Worm (Caenorhabditis elegans): ENCODE data around the gene F58F12.12.

Gene F58F12.12

DNA sequence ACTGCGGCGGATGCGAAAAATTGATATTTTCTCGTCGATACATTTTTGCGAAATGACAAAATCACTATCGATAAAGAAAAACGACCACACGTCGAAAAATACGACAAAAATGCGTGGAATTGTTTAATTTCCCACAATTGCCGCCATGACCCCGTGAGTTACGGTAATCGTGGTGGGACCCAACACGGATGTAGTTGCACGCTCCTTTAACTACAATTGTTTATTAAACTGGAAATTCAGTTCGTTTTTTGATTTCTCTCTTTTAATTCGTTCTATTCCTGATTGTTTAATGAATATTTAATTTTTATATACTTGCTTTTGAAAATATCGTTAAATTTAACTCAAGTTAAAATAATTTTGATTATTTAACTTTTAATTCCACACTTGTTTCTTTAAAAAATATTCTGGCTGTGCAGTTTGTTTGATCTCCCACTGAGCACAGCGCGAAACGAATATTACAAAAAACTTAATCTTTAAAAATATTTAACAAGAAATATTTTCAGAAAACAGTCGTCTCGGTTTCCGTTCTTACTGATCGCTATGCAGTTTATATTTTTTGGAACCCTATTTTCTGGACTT, 15.6 kb upstream of the F58F12.12 start, which contains the start of the genes ani-2 and clec-88:
ani-2 (minus strand) TSS at position 131 of the 579 bp plus-strand sequence.
clec-88 (plus strand) TSS at position 486 of the 579 bp plus-strand sequence.
- no peak for TF ChIP-seq unc-130 (tag; optimal IDR thresholded peaks at IDR 0.05)
- no peak for TF ChIP-seq jun-1 (tag; optimal IDR thresholded peaks at IDR 0.05)
- TF ChIP-seq swsn-7 (tag; optimal IDR thresholded peaks at IDR 0.05), result no peak
- no peak for TF ChIP-seq mdl-1 (tag; optimal IDR thresholded peaks at IDR 0.05)
- no peak for TF ChIP-seq ztf-4 (tag; optimal IDR thresholded peaks at IDR 0.05)
- TF ChIP-seq aha-1 (tag; optimal IDR thresholded peaks at IDR 0.05), result no peak

DNA sequence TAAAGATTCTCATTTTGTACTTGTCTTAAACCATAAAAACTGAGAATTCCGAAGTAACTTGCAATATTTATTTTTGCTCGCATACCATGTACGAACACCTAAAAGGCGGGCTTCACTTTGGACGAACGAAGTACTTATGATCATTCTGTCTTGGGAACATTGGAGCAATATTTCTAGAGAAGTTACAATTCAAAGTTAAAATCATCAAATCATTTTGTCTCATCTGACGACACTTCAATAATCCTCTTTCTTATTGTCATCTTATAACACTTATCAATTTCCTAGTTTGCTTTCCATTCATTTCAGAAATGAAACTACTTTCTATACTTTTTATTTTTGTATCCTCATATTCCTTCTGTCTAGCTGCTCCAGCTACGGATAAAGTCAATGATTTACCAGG, 14.3 kb upstream of the F58F12.12 start, which contains the start of gene ctsa-4.1:
ctsa-4.1 (plus strand) TSS at position 301 of the 400 bp plus-strand sequence.
- TF ChIP-seq efl-1 (optimal IDR thresholded peaks at IDR 0.05), result no peak
- peak in 1 of 2 experiments; percentile 24 for TF ChIP-seq efl-1 (GFP tag; optimal IDR thresholded peaks at IDR 0.05 in 1 of 2)
- TF ChIP-seq alr-1 (tag; optimal IDR thresholded peaks at IDR 0.05; ENCODE audit: borderline replicate concordance), result no peak
- TF ChIP-seq lin-35 (GFP tag; optimal IDR thresholded peaks at IDR 0.05), result no peak
- TF ChIP-seq nhr-19 (GFP tag; conservative IDR thresholded peaks at IDR 0.05), result no peak
- TF ChIP-seq mab-9 (GFP tag; IDR thresholded peaks at IDR 0.05), result no peak
- no peak for TF ChIP-seq nhr-90 (tag; optimal IDR thresholded peaks at IDR 0.05; ENCODE audit: poor library complexity)
- no peak for TF ChIP-seq Y116A8C.19 (tag; optimal IDR thresholded peaks at IDR 0.05; ENCODE audit: borderline replicate concordance)
- no peak for TF ChIP-seq xbp-1 (tag; optimal IDR thresholded peaks at IDR 0.05)

- TF ChIP-seq vab-15 (tag; optimal IDR thresholded peaks at IDR 0.05) (no peak), Y116A8C.19 (tag; optimal IDR thresholded peaks at IDR 0.05; ENCODE audit: borderline replicate concordance) (no peak), lin-14 (GFP tag; optimal IDR thresholded peaks at IDR 0.05) (peak; percentile 96), tlp-1 (tag; optimal IDR thresholded peaks at IDR 0.05) (no peak), nhr-20 (tag; optimal IDR thresholded peaks at IDR 0.05) (peak; percentile 91), nhr-237 (tag; optimal IDR thresholded peaks at IDR 0.05) (peak; percentile 20), unc-130 (tag; optimal IDR thresholded peaks at IDR 0.05) (peak; percentile 84), sox-4 (tag; optimal IDR thresholded peaks at IDR 0.05) (no peak), nhr-85 (tag) (peak; percentile 92), irx-1 (tag; optimal IDR thresholded peaks at IDR 0.05) (peak; percentile 65), efl-3 (GFP tag; optimal IDR thresholded peaks at IDR 0.05) (no peak), fkh-8 (tag; optimal IDR thresholded peaks at IDR 0.05) (peak; percentile 88), egl-13 (tag; optimal IDR thresholded peaks at IDR 0.05) (peak; percentile 62), mab-9 (GFP tag; IDR thresholded peaks at IDR 0.05) (0 out of 2 replicates have a peak, but pooled peaks have one; percentile 34), lir-3 (tag; optimal IDR thresholded peaks at IDR 0.05; ENCODE audit: poor library complexity) (peak; percentile 47), ceh-63 (GFP tag; optimal IDR thresholded peaks at IDR 0.05) (no peak), unc-86 (tag; optimal IDR thresholded peaks at IDR 0.05) (peak; percentile 80), C04F5.9 (tag; optimal IDR thresholded peaks at IDR 0.05) (no peak), lin-13 (GFP tag; optimal IDR thresholded peaks at IDR 0.05) (peak; percentile 80), ztf-11 (tag; optimal IDR thresholded peaks at IDR 0.05) (peak in 1 of 2 experiments; percentile 5), lin-39 (tag; optimal IDR thresholded peaks at IDR 0.05) (no peak), lsy-2 (tag; optimal IDR thresholded peaks at IDR 0.05) (peak; percentile 87 to 89), xbp-1 (tag; optimal IDR thresholded peaks at IDR 0.05) (peak; percentile 83), hlh-17 (GFP tag; optimal IDR thresholded peaks at IDR 0.05; ENCODE audit: borderline replicate concordance) (no peak), hlh-4 (tag; optimal IDR thresholded peaks at IDR 0.05) (no peak), skn-1 (tag; optimal IDR thresholded peaks at IDR 0.05) (peak; percentile 85), dsc-1 (tag; optimal IDR thresholded peaks at IDR 0.05) (peak; percentile 76), fos-1 (tag; optimal IDR thresholded peaks at IDR 0.05) (no peak), rnt-1 (tag; optimal IDR thresholded peaks at IDR 0.05) (peak; percentile 89), zag-1 (tag; optimal IDR thresholded peaks at IDR 0.05) (no peak), ceh-88 (GFP tag; IDR thresholded peaks at IDR 0.05) (0 out of 2 replicates have a peak, but pooled peaks have one; percentile 16), lin-15B (tag; optimal IDR thresholded peaks at IDR 0.05) (peak; percentile 86), C34B4.2 (tag; optimal IDR thresholded peaks at IDR 0.05) (no peak), elt-3 (tag; optimal IDR thresholded peaks at IDR 0.05) (peak in 2 of 6 experiments; percentile 57 to 81), sptf-1 (tag; optimal IDR thresholded peaks at IDR 0.05) (no peak), nhr-12 (tag; optimal IDR thresholded peaks at IDR 0.05) (no peak), ceh-8 (GFP tag; optimal IDR thresholded peaks at IDR 0.05) (peak; percentile 29)
These were observed 10.9 kb upstream of the F58F12.12 start for ce11 chrII:6370110-6370509.
